Worm (Caenorhabditis elegans) whole organism, mixed stage, embryonic: ENCODE measurements around the gene col-139.
A peak's percentile ranks its signal among the peaks of the same experiment; 100 is the strongest.

ENCODE experiments used
- M03D4.4 ChIP-seq: sonication (generic microtip); optimal IDR thresholded peaks from 2 replicates; lab custom pipeline; 2017; ENCODE audit warnings: mild to moderate bottlenecking, missing genetic modification characterization, missing compliant biosample characterization
- bed-3 ChIP-seq: fragments of 200-800 bp; sonication (Bioruptor generic); optimal IDR thresholded peaks from 3 replicates; lab custom pipeline; 2018; ENCODE audit warnings: mild to moderate bottlenecking, missing genetic modification characterization, moderate library complexity, missing compliant biosample characterization
- blmp-1 ChIP-seq: fragments of 150-350 bp; optimal IDR thresholded peaks from 2 replicates; lab custom pipeline; 2014; ENCODE audit warnings: missing biosample characterization, missing genetic modification characterization
- ceh-39 ChIP-seq: fragments of 150-350 bp; optimal IDR thresholded peaks from 2 replicates; lab custom pipeline; 2014; ENCODE audit warnings: missing biosample characterization, missing genetic modification characterization
- ceh-43 ChIP-seq: fragments of 200-800 bp; sonication (Bioruptor generic); optimal IDR thresholded peaks from 2 replicates; lab custom pipeline; 2018; ENCODE audit warnings: mild to moderate bottlenecking, missing genetic modification characterization, moderate library complexity, missing compliant biosample characterization
- ceh-83 ChIP-seq: fragments of 200-800 bp; sonication (Bioruptor generic); optimal IDR thresholded peaks from 2 replicates; lab custom pipeline; 2018; ENCODE audit warnings: mild to moderate bottlenecking, missing genetic modification characterization, missing compliant biosample characterization
- ces-1 ChIP-seq: fragments of 150-350 bp; optimal IDR thresholded peaks from 2 replicates; lab custom pipeline; 2014; ENCODE audit warnings: missing biosample characterization, missing genetic modification reagents, missing genetic modification characterization
- cnd-1 ChIP-seq: fragments of 200-800 bp; sonication (Bioruptor generic); optimal IDR thresholded peaks from 2 replicates; lab custom pipeline; 2018; ENCODE audit warnings: mild to moderate bottlenecking, missing genetic modification characterization, missing compliant biosample characterization
- drap-1 ChIP-seq: fragments of 200-800 bp; sonication (Bioruptor generic); optimal IDR thresholded peaks from 3 replicates; lab custom pipeline; 2018; ENCODE audit warnings: mild to moderate bottlenecking, missing genetic modification characterization, missing compliant biosample characterization
- elt-1 ChIP-seq: sonication (generic microtip); optimal IDR thresholded peaks from 2 replicates; lab custom pipeline; 2017; ENCODE audit warnings: missing genetic modification characterization, mild to moderate bottlenecking, missing compliant biosample characterization, antibody characterized with exemption, moderate library complexity, borderline replicate concordance; ENCODE audit not compliant: insufficient read depth
- elt-3 ChIP-seq: fragments of 150-350 bp; optimal IDR thresholded peaks from 2 replicates; lab custom pipeline; 2014; ENCODE audit warnings: missing biosample characterization, missing genetic modification characterization
- flh-1 ChIP-seq: fragments of 200-800 bp; sonication (Bioruptor generic); optimal IDR thresholded peaks from 2 replicates; lab custom pipeline; 2018; ENCODE audit warnings: mild to moderate bottlenecking, missing genetic modification characterization, moderate library complexity, missing compliant biosample characterization
- ham-2 ChIP-seq: fragments of 200-800 bp; sonication (Bioruptor generic); optimal IDR thresholded peaks from 2 replicates; lab custom pipeline; 2018; ENCODE audit warnings: mild to moderate bottlenecking, missing genetic modification characterization, missing compliant biosample characterization
- hlh-1 ChIP-seq: fragments of 150-350 bp; optimal IDR thresholded peaks from 2 replicates; lab custom pipeline; 2014; ENCODE audit warnings: missing biosample characterization, missing genetic modification reagents, missing genetic modification characterization
- lin-13 ChIP-seq: fragments of 150-350 bp; optimal IDR thresholded peaks from 2 replicates; lab custom pipeline; 2014; ENCODE audit warnings: missing biosample characterization, missing genetic modification characterization
- lin-32 ChIP-seq: fragments of 200-800 bp; sonication (Bioruptor generic); optimal IDR thresholded peaks from 2 replicates; lab custom pipeline; 2018; ENCODE audit warnings: mild to moderate bottlenecking, missing genetic modification characterization, missing compliant biosample characterization
- lsy-2 ChIP-seq: fragments of 150-350 bp; optimal IDR thresholded peaks from 2 replicates; lab custom pipeline; 2014; ENCODE audit warnings: missing biosample characterization, missing genetic modification characterization
- mab-5 ChIP-seq: fragments of 150-350 bp; optimal IDR thresholded peaks from 2 replicates; lab custom pipeline; 2014; ENCODE audit warnings: missing biosample characterization, missing genetic modification characterization
- mep-1 ChIP-seq: fragments of 150-350 bp; optimal IDR thresholded peaks from 2 replicates; lab custom pipeline; 2017; ENCODE audit warnings: missing biosample characterization, missing genetic modification reagents, missing genetic modification characterization, inconsistent platforms
- mls-2 ChIP-seq: sonication (generic microtip); optimal IDR thresholded peaks from 2 replicates; lab custom pipeline; 2016; ENCODE audit warnings: mild to moderate bottlenecking, missing genetic modification characterization, moderate library complexity, missing compliant biosample characterization
- nhr-12 ChIP-seq: fragments of 150-350 bp; optimal IDR thresholded peaks from 2 replicates; lab custom pipeline; 2014; ENCODE audit warnings: missing biosample characterization, missing genetic modification characterization
- nhr-2 ChIP-seq: fragments of 150-350 bp; optimal IDR thresholded peaks from 2 replicates; lab custom pipeline; 2014; ENCODE audit warnings: missing biosample characterization, missing genetic modification characterization
- nhr-237 ChIP-seq: fragments of 150-350 bp; optimal IDR thresholded peaks from 2 replicates; lab custom pipeline; 2014; ENCODE audit warnings: missing biosample characterization, missing genetic modification characterization
- nhr-28 ChIP-seq: fragments of 150-350 bp; optimal IDR thresholded peaks from 2 replicates; lab custom pipeline; 2014; ENCODE audit warnings: missing biosample characterization, missing genetic modification characterization
- nhr-76 ChIP-seq: sonication (generic microtip); optimal IDR thresholded peaks from 2 replicates; lab custom pipeline; 2017; ENCODE audit warnings: missing biosample characterization, missing genetic modification characterization
- pha-4 ChIP-seq: fragments of 150-350 bp; optimal IDR thresholded peaks from 2 replicates; lab custom pipeline; 2018; ENCODE audit warnings: missing biosample characterization, missing genetic modification reagents, missing genetic modification characterization
- sem-2 ChIP-seq: fragments of 200-800 bp; sonication (Bioruptor generic); optimal IDR thresholded peaks from 2 replicates; lab custom pipeline; 2018; ENCODE audit warnings: mild to moderate bottlenecking, missing genetic modification characterization, missing compliant biosample characterization
- snpc-4 ChIP-seq: fragments of 150-350 bp; optimal IDR thresholded peaks from 2 replicates; lab custom pipeline; 2014; ENCODE audit warnings: missing biosample characterization, missing genetic modification characterization
- sptf-1 ChIP-seq: sonication (generic microtip); optimal IDR thresholded peaks from 2 replicates; lab custom pipeline; 2017; ENCODE audit warnings: mild to moderate bottlenecking, missing genetic modification characterization, moderate library complexity, missing compliant biosample characterization
- tbx-8 ChIP-seq: fragments of 200-800 bp; sonication (Bioruptor generic); optimal IDR thresholded peaks from 2 replicates; lab custom pipeline; 2018; ENCODE audit warnings: mild to moderate bottlenecking, missing genetic modification characterization, moderate library complexity, missing compliant biosample characterization
- unc-120 ChIP-seq: sonication (generic microtip); optimal IDR thresholded peaks from 2 replicates; lab custom pipeline; 2017; ENCODE audit warnings: missing genetic modification characterization, missing compliant biosample characterization; ENCODE audit not compliant: poor library complexity, severe bottlenecking
- unc-39 ChIP-seq: fragments of 150-350 bp; optimal IDR thresholded peaks from 2 replicates; lab custom pipeline; 2014; ENCODE audit warnings: missing biosample characterization, missing genetic modification characterization
- unc-62 ChIP-seq: fragments of 150-350 bp; optimal IDR thresholded peaks from 2 replicates; lab custom pipeline; 2014; ENCODE audit warnings: missing biosample characterization, missing genetic modification reagents, missing genetic modification characterization
- zip-8 ChIP-seq: fragments of 150-350 bp; optimal IDR thresholded peaks from 2 replicates; lab custom pipeline; 2014; ENCODE audit warnings: missing biosample characterization, missing genetic modification characterization
- ztf-11 ChIP-seq: fragments of 150-350 bp; optimal IDR thresholded peaks from 2 replicates; lab custom pipeline; 2014; ENCODE audit warnings: missing biosample characterization, missing genetic modification characterization

col-139 gene

DNA sequence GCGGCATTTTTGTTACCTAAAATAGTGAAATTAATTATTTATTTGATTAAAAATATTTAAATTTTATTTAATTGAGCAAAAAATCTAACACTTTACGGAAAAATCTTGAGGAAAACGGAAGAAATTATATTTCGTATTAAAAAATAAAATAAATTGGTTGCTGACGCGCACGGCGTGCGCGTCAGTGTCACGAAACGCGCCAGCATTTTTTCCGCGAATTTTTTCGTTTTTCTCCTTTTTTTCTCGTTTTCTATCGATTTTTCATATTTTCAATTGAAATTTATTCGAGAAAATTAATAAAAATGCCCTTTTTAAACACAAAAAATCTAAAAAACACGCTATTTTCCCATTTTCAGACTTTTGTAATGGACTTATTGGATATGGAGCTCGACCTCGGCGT, 38.0 kb downstream of the col-139 start, which contains the start of the genes Y61A9LA.10 and F54D11.4:
Gene Y61A9LA.10 (minus strand): TSS at position 16 of the 400 bp plus-strand sequence.
Gene F54D11.4 (plus strand): TSS at position 350 of the 400 bp plus-strand sequence.
- no peak for TF ChIP-seq tbx-8 (GFP tag; lab: Kevin White, UChicago)
- TF ChIP-seq nhr-12 (tag; lab: Kevin White, UChicago), result no peak
- peak; percentile 42 for TF ChIP-seq M03D4.4 (tag; lab: Kevin White, UChicago)
- no peak for TF ChIP-seq snpc-4 (tag; lab: Kevin White, UChicago)
- no peak for TF ChIP-seq unc-62
- peak; percentile 13 for TF ChIP-seq ceh-39 (tag; lab: Kevin White, UChicago)
- no peak for TF ChIP-seq ceh-83
- TF ChIP-seq nhr-28, result no peak
- no peak for TF ChIP-seq flh-1
- no peak for TF ChIP-seq sem-2
- TF ChIP-seq elt-1 (tag; lab: Kevin White, UChicago), result no peak
- TF ChIP-seq elt-3 (tag; lab: Kevin White, UChicago), result no peak
- TF ChIP-seq nhr-237 (tag; lab: Kevin White, UChicago), result peak; percentile 14
- TF ChIP-seq lin-13 (tag; lab: Kevin White, UChicago), result no peak
- no peak for TF ChIP-seq drap-1 (GFP tag; lab: Kevin White, UChicago)
- no peak for TF ChIP-seq ztf-11 (tag; lab: Kevin White, UChicago)
- TF ChIP-seq unc-120 (tag; lab: Kevin White, UChicago), result no peak
- peak; percentile 75 for TF ChIP-seq mep-1
- TF ChIP-seq nhr-76 (tag; lab: Kevin White, UChicago), result no peak
- TF ChIP-seq pha-4 (tag; lab: Kevin White, UChicago), result no peak
- TF ChIP-seq mls-2 (tag; lab: Kevin White, UChicago), result no peak
- TF ChIP-seq sptf-1 (tag; lab: Kevin White, UChicago), result peak; percentile 64
- TF ChIP-seq lin-32 (GFP tag; lab: Kevin White, UChicago), result no peak
- no peak for TF ChIP-seq blmp-1 (tag; lab: Kevin White, UChicago)
- peak; percentile 20 for TF ChIP-seq lsy-2
- no peak for TF ChIP-seq mab-5 (tag; lab: Kevin White, UChicago)
- TF ChIP-seq ham-2 (GFP tag; lab: Kevin White, UChicago), result no peak
- TF ChIP-seq unc-39, result no peak
- TF ChIP-seq ces-1 (GFP tag; lab: Kevin White, UChicago), result peak; percentile 65
- TF ChIP-seq cnd-1 (tag; lab: Kevin White, UChicago), result no peak
- peak; percentile 22 for TF ChIP-seq ceh-43 (GFP tag; lab: Kevin White, UChicago)
- no peak for TF ChIP-seq nhr-2
- TF ChIP-seq hlh-1 (tag; lab: Kevin White, UChicago), result no peak
- no peak for TF ChIP-seq zip-8 (tag; lab: Kevin White, UChicago)
- TF ChIP-seq bed-3, result peak; percentile 4
- TF ChIP-seq, all 35 proteins: peak for 9

- TF ChIP-seq ztf-11 (tag; lab: Kevin White, UChicago) (no peak), lin-32 (GFP tag; lab: Kevin White, UChicago) (no peak), pha-4 (tag; lab: Kevin White, UChicago) (no peak), blmp-1 (tag; lab: Kevin White, UChicago) (no peak), ham-2 (GFP tag; lab: Kevin White, UChicago) (no peak), snpc-4 (tag; lab: Kevin White, UChicago) (no peak), unc-39 (no peak), lsy-2 (no peak), hlh-1 (tag; lab: Kevin White, UChicago) (no peak), unc-62 (no peak), lin-13 (tag; lab: Kevin White, UChicago) (no peak), nhr-12 (tag; lab: Kevin White, UChicago) (no peak)
These were observed 46.9 kb downstream of the col-139 start, which contains the start of gene txt-6 for ce11 chrV:4606828-4607227. Gene txt-6, minus strand, starts transcription at chrV:4606928.
